Worm (Caenorhabditis elegans) whole organism, young adult: ENCODE results near the gene npr-17.

Experiments
- B0261.1 ChIP-seq: sonication (generic microtip); optimal IDR thresholded peaks from 2 replicates; lab custom pipeline; 2016; ENCODE audit warnings: mild to moderate bottlenecking, missing genetic modification characterization, moderate library complexity, missing compliant biosample characterization
- C17E4.6 ChIP-seq: fragments of 200-800 bp; sonication (Bioruptor generic); IDR thresholded peaks from 2 replicates; pipeline ENCODE4 v1.3.6; 2022; ENCODE audit warnings: missing genetic modification reagents, missing genetic modification characterization, missing compliant biosample characterization
- F33H1.4 ChIP-seq: fragments of 200-800 bp; sonication (Bioruptor generic); IDR thresholded peaks from 2 replicates; pipeline ENCODE4 v1.3.6; 2022; ENCODE audit warnings: missing genetic modification reagents, missing genetic modification characterization, missing compliant biosample characterization
- F57C9.4 ChIP-seq: sonication (generic microtip); optimal IDR thresholded peaks from 2 replicates; lab custom pipeline; 2017; ENCODE audit warnings: mild to moderate bottlenecking, missing genetic modification characterization, missing compliant biosample characterization
- K11D2.4 ChIP-seq: fragments of 200-800 bp; sonication (Bioruptor generic); IDR thresholded peaks from 2 replicates; pipeline ENCODE4 v1.3.6; 2022; ENCODE audit warnings: missing genetic modification reagents, missing genetic modification characterization, missing compliant biosample characterization
- Y56A3A.18 ChIP-seq: fragments of 200-800 bp; sonication (Bioruptor generic); IDR thresholded peaks from 2 replicates; pipeline ENCODE4 v1.3.6; 2022; ENCODE audit warnings: missing genetic modification reagents, missing genetic modification characterization, missing compliant biosample characterization
- Y79H2A.3 ChIP-seq: fragments of 200-800 bp; sonication (Bioruptor generic); conservative IDR thresholded peaks from 2 replicates; pipeline ENCODE4 v1.3.6; 2022; ENCODE audit warnings: missing genetic modification reagents, missing genetic modification characterization, missing compliant biosample characterization
- aptf-2 ChIP-seq: fragments of 200-800 bp; sonication (Bioruptor generic); conservative IDR thresholded peaks from 2 replicates; pipeline ENCODE4 v1.3.6; 2022; ENCODE audit warnings: missing genetic modification reagents, missing genetic modification characterization, missing compliant biosample characterization
- aptf-3 ChIP-seq: fragments of 200-800 bp; sonication (Bioruptor generic); IDR thresholded peaks from 2 replicates; pipeline ENCODE4 v1.3.6; 2022; ENCODE audit warnings: missing genetic modification characterization, missing compliant biosample characterization
- attf-3 ChIP-seq: fragments of 200-800 bp; sonication (Bioruptor generic); conservative IDR thresholded peaks from 2 replicates; pipeline ENCODE4 v1.3.6; 2022; ENCODE audit warnings: missing genetic modification reagents, missing genetic modification characterization, missing compliant biosample characterization
- cebp-1 ChIP-seq, 2 experiments: fragments of 200-800 bp in 1 of 2; sonication (Bioruptor generic) in 1 of 2; sonication (generic microtip) in 1 of 2; IDR thresholded peaks in 1 of 2; optimal IDR thresholded peaks in 1 of 2; 2 replicates each; pipeline versions ENCODE4 v1.3.6 to Lab custom; 2017 to 2022; ENCODE audit warnings: missing compliant biosample characterization in 2 of 2, missing genetic modification characterization in 2 of 2, mild to moderate bottlenecking in 1 of 2, missing genetic modification reagents in 1 of 2, moderate library complexity in 1 of 2
- cebp-2 ChIP-seq: fragments of 200-800 bp; sonication (Bioruptor generic); IDR thresholded peaks from 2 replicates; pipeline ENCODE4 v1.3.6; 2022; ENCODE audit warnings: missing genetic modification characterization, missing compliant biosample characterization
- dox-1 ChIP-seq: fragments of 200-800 bp; sonication (Bioruptor generic); IDR thresholded peaks from 2 replicates; pipeline ENCODE4 v1.3.6; 2022; ENCODE audit warnings: missing genetic modification reagents, missing genetic modification characterization, missing compliant biosample characterization
- dpff-1 ChIP-seq: sonication (generic microtip); optimal IDR thresholded peaks from 2 replicates; lab custom pipeline; 2017; ENCODE audit warnings: mild to moderate bottlenecking, missing genetic modification characterization, missing compliant biosample characterization
- dpl-1 ChIP-seq: fragments of 150-350 bp; optimal IDR thresholded peaks from 2 replicates; lab custom pipeline; 2014; ENCODE audit warnings: missing biosample characterization, missing genetic modification reagents, missing genetic modification characterization
- efl-1 ChIP-seq: fragments of 150-350 bp; optimal IDR thresholded peaks from 2 replicates; lab custom pipeline; 2014; ENCODE audit warnings: missing biosample characterization, missing genetic modification reagents, missing genetic modification characterization
- hlh-12 ChIP-seq: sonication (generic microtip); optimal IDR thresholded peaks from 2 replicates; lab custom pipeline; 2016; ENCODE audit warnings: missing genetic modification characterization, missing compliant biosample characterization
- hmg-20 ChIP-seq: fragments of 200-800 bp; sonication (Bioruptor generic); IDR thresholded peaks from 2 replicates; pipeline ENCODE4 v1.3.6; 2022; ENCODE audit warnings: missing genetic modification reagents, missing genetic modification characterization, missing compliant biosample characterization
- hsf-1 ChIP-seq: fragments of 200-800 bp; sonication (Bioruptor generic); IDR thresholded peaks from 2 replicates; pipeline ENCODE4 v1.3.6; 2022; ENCODE audit warnings: missing genetic modification reagents, missing genetic modification characterization, missing compliant biosample characterization
- lin-35 ChIP-seq, 3 experiments: fragments of 150-350 bp in 2 of 3; sonication (generic microtip) in 1 of 3; optimal IDR thresholded peaks; 2 replicates each; lab custom pipeline; 2014 to 2018; ENCODE audit warnings: missing biosample characterization in 3 of 3, missing genetic modification characterization in 3 of 3, missing genetic modification reagents in 3 of 3
- lin-40 ChIP-seq: sonication (generic microtip); optimal IDR thresholded peaks from 2 replicates; lab custom pipeline; 2016; ENCODE audit warnings: missing genetic modification characterization, mild to moderate bottlenecking, missing compliant biosample characterization, missing genotype, missing genetic modification reagents
- lin-54 ChIP-seq: fragments of 200-800 bp; sonication (Bioruptor generic); optimal IDR thresholded peaks from 2 replicates; lab custom pipeline; 2018; ENCODE audit warnings: mild to moderate bottlenecking, missing genetic modification characterization, missing compliant biosample characterization
- lsy-27 ChIP-seq: sonication (generic microtip); optimal IDR thresholded peaks from 2 replicates; lab custom pipeline; 2017; ENCODE audit warnings: missing genetic modification characterization, mild to moderate bottlenecking, missing compliant biosample characterization, antibody characterized with exemption, missing genotype, borderline replicate concordance; ENCODE audit not compliant: insufficient read depth
- madf-10 ChIP-seq: sonication (generic microtip); optimal IDR thresholded peaks from 2 replicates; lab custom pipeline; 2016; ENCODE audit warnings: mild to moderate bottlenecking, missing genetic modification characterization, missing compliant biosample characterization
- madf-3 ChIP-seq: fragments of 200-800 bp; sonication (Bioruptor generic); IDR thresholded peaks from 2 replicates; pipeline ENCODE4 v1.3.6; 2022; ENCODE audit warnings: missing genetic modification reagents, missing genetic modification characterization, missing compliant biosample characterization
- madf-6 ChIP-seq: fragments of 200-800 bp; sonication (Bioruptor generic); IDR thresholded peaks from 2 replicates; pipeline ENCODE4 v1.3.6; 2022; ENCODE audit warnings: missing genetic modification reagents, missing genetic modification characterization, missing compliant biosample characterization
- pbrm-1 ChIP-seq: fragments of 200-800 bp; sonication (Bioruptor generic); IDR thresholded peaks from 2 replicates; pipeline ENCODE4 v1.3.6; 2022; ENCODE audit warnings: missing genetic modification reagents, missing genetic modification characterization, missing compliant biosample characterization
- snpc-1.3 ChIP-seq: sonication (generic microtip); optimal IDR thresholded peaks from 2 replicates; lab custom pipeline; 2017; ENCODE audit warnings: missing genetic modification characterization, mild to moderate bottlenecking, missing compliant biosample characterization, antibody characterized with exemption, moderate library complexity, missing genotype, missing genetic modification reagents; ENCODE audit not compliant: insufficient read depth
- snpc-3.4 ChIP-seq: sonication (generic microtip); optimal IDR thresholded peaks from 2 replicates; lab custom pipeline; 2017; ENCODE audit warnings: missing genetic modification characterization, mild to moderate bottlenecking, missing compliant biosample characterization, antibody characterized with exemption, moderate library complexity, missing genotype, missing genetic modification reagents
- sptf-2 ChIP-seq: fragments of 200-800 bp; sonication (Bioruptor generic); optimal IDR thresholded peaks from 2 replicates; lab custom pipeline; 2018; ENCODE audit warnings: mild to moderate bottlenecking, missing genetic modification characterization, missing compliant biosample characterization
- tbp1 ChIP-seq: fragments of 200-800 bp; sonication (Bioruptor generic); optimal IDR thresholded peaks from 2 replicates; lab custom pipeline; 2018; ENCODE audit warnings: mild to moderate bottlenecking, missing genetic modification characterization, missing compliant biosample characterization
- ztf-25 ChIP-seq: fragments of 200-800 bp; sonication (Bioruptor generic); IDR thresholded peaks from 2 replicates; pipeline ENCODE4 v1.3.6; 2022; ENCODE audit warnings: missing genetic modification reagents, missing genetic modification characterization, missing compliant biosample characterization
- ztf-26 ChIP-seq: sonication (generic microtip); optimal IDR thresholded peaks from 2 replicates; lab custom pipeline; 2017; ENCODE audit warnings: missing genetic modification characterization, missing compliant biosample characterization

The npr-17 gene

DNA sequence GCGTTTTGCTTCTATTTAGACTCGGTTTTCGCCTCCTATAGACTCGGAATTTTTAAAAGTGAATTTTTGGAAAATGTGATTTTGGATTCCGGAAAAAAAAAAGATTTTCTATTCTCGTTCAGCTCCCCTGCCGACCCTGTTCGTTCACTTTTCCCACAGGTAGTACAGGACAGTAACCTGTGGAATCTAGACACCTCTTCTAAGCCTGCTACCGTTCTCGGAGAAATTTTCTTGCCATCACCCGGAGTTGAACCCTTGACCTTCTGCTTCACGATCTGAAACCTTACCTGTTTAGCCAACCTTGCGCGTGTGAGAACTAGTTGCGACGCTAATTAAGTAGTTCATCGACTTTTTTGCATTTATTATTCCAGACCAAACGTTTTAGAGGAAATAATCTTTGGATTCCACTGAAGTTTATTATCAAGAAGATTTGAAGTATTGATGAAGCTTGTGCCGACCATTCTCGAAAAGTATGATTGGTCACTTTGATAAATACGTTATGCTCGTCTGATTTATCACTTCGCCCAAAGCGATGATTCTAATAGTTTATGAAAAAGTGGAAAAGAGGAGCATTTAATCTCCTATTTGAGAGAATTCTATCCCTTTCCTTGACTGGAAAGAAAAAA is 42.5 kb downstream of the npr-17 start (continued):
- TF ChIP-seq attf-3 (GFP tag; lab: Robert Waterston, UW) (peak; percentile 47; the same call in 1 of the 2 replicates), B0261.1 (tag; lab: Kevin White, UChicago) (peak; percentile 49), Y56A3A.18 (peak; percentile 54; the same call in 1 of the 2 replicates), aptf-3 (GFP tag; lab: Robert Waterston, UW) (peak; percentile 84; the same call in 1 of the 2 replicates), cebp-2 (GFP tag; lab: Robert Waterston, UW) (0 out of 2 replicates have a peak, but pooled peaks have one; percentile 49), hsf-1 (GFP tag; lab: Robert Waterston, UW) (peak; percentile 75), hmg-20 (GFP tag; lab: Robert Waterston, UW) (peak; percentile 26; the same call in 1 of the 2 replicates), Y79H2A.3 (GFP tag; lab: Robert Waterston, UW) (peak; percentile 63; the same call in 1 of the 2 replicates), madf-3 (GFP tag; lab: Robert Waterston, UW) (peak; percentile 54; the same call in 1 of the 2 replicates), tbp1 (GFP tag; lab: Kevin White, UChicago) (peak; percentile 71), ztf-25 (GFP tag; lab: Robert Waterston, UW) (0 out of 2 replicates have a peak, but pooled peaks have one; percentile 42), madf-6 (GFP tag; lab: Robert Waterston, UW) (peak; percentile 71), aptf-2 (GFP tag; lab: Robert Waterston, UW) (0 out of 2 replicates have a peak, but pooled peaks have one; percentile 26), C17E4.6 (GFP tag; lab: Robert Waterston, UW) (peak; percentile 61; the same call in 1 of the 2 replicates)

DNA sequence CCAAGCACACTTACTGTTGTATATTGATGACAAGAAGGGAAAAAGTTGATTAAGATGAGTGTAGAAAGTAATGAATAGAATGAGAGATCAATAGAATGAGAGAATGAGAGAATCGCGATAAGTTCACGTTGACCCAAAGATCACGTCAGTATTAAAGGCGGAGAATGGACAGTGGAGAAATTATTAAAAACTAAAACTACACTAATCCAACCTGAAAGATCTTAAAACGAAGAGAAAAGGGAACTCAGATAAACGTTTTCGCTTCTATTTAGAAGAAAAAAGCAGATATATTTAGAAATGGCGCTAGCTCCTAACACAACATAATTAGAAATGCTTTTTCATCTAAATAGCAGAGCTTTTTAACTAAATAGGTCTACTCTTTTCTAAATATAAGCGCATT is 43.0 kb downstream of the npr-17 start, which contains the start of gene let-754:
TSS of gene let-754 (minus strand) at position 101 of the 400 bp plus-strand sequence.
- TF ChIP-seq madf-10 (tag; lab: Kevin White, UChicago) (no peak), F57C9.4 (tag; lab: Kevin White, UChicago) (no peak), dpff-1 (no peak), sptf-2 (GFP tag; lab: Kevin White, UChicago) (no peak), Y79H2A.3 (GFP tag; lab: Robert Waterston, UW) (no peak), lin-40 (tag; lab: Kevin White, UChicago) (no peak), hsf-1 (GFP tag; lab: Robert Waterston, UW) (no peak), pbrm-1 (GFP tag; lab: Robert Waterston, UW) (no peak), hlh-12 (tag; lab: Kevin White, UChicago) (no peak), aptf-3 (GFP tag; lab: Robert Waterston, UW) (no peak), Y56A3A.18 (no peak), lsy-27 (tag; lab: Kevin White, UChicago) (no peak)
- TF ChIP-seq, all 124 proteins: peak for 0

DNA sequence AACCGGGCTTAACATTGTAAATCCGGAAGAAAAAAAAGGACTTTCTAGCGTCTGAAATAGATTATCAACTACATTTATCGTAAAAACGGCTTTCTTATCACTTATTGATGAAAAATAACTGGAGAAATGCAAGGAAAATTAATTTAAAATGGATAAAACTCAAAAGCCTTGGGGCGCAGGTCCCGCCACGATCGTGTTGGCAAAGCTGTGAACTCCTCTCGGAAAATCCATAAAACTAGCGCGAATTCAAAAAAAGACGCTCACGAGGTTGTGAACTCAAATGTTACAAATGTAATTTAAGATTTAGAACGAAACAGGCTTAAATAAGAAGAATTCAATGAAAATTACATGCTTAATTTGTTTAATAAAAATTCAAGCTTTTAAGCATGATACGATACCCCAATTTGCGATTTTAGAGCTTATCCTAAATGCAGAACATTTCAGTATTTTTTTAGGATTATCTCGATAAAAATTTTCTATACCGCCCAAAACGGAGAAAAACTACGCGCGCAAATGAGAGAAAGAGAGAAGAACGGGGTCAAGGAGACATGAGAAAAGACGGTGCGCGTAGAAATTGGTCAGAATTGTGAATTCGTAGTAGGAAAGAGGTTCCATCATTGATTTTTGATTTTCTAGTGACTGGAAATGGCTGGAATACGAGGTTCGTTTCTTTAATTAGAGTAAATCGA is 44.0 kb downstream of the npr-17 start, which contains the start of gene C29E4.15:
TSS of gene C29E4.15 (plus strand) at position 547 of the 689 bp plus-strand sequence.
- TF ChIP-seq dpl-1 (GFP tag; lab: Kevin White, UChicago), result peak; percentile 65
- TF ChIP-seq lin-54 (GFP tag; lab: Kevin White, UChicago), result peak; percentile 66
- no peak for TF ChIP-seq cebp-1 (GFP tag; IDR thresholded peaks at IDR 0.05; lab: Robert Waterston, UW)
- TF ChIP-seq cebp-1 (tag; optimal IDR thresholded peaks at IDR 0.05; lab: Kevin White, UChicago), result no peak
- TF ChIP-seq K11D2.4 (GFP tag; lab: Robert Waterston, UW), result no peak
- peak; percentile 63 for TF ChIP-seq F33H1.4
- TF ChIP-seq dox-1, result 0 out of 2 replicates have a peak, but pooled peaks have one; percentile 9
- peak; percentile 41; the same call in 1 of the 2 replicates for TF ChIP-seq madf-6 (GFP tag; lab: Robert Waterston, UW)
- TF ChIP-seq lin-35 (GFP tag; optimal IDR thresholded peaks at IDR 0.05; lab: Kevin White, UChicago), result peak in 1 of 3 experiments; percentile 88
- peak; percentile 38 for TF ChIP-seq snpc-3.4
- TF ChIP-seq snpc-1.3 (tag; lab: Kevin White, UChicago), result no peak
- TF ChIP-seq sptf-2 (GFP tag; lab: Kevin White, UChicago), result no peak
- TF ChIP-seq ztf-26 (tag; lab: Kevin White, UChicago), result no peak
- TF ChIP-seq efl-1 (GFP tag; lab: Kevin White, UChicago), result peak; percentile 44
